Fruit fly (Drosophila melanogaster) whole organism, embryonic: ENCODE measurements around the gene CG31275.

Experiments used
- Antp ChIP-seq: fragments of 200-800 bp; sonication (Bioruptor generic); optimal IDR thresholded peaks from 3 replicates; lab custom pipeline; 2016; ENCODE audit warnings: missing biosample characterization, missing genetic modification characterization
- BEAF-32 ChIP-seq: fragments of 200-800 bp; sonication (Bioruptor generic); optimal IDR thresholded peaks from 3 replicates; lab custom pipeline; 2017; ENCODE audit warnings: missing biosample characterization, missing genetic modification characterization, mild to moderate bottlenecking, moderate library complexity, missing genetic modification reagents
- CG10209 ChIP-seq: fragments of 200-800 bp; sonication (Bioruptor generic); optimal IDR thresholded peaks from 3 replicates; lab custom pipeline; 2017; ENCODE audit warnings: missing biosample characterization, mild to moderate bottlenecking, missing genetic modification characterization, missing genetic modification reagents
- CG10462 ChIP-seq: fragments of 200-800 bp; sonication (Bioruptor generic); optimal IDR thresholded peaks from 2 replicates; lab custom pipeline; 2016; ENCODE audit warnings: missing biosample characterization, missing genetic modification characterization
- CG11723 ChIP-seq: fragments of 200-800 bp; sonication (Bioruptor generic); optimal IDR thresholded peaks from 2 replicates; lab custom pipeline; 2017; ENCODE audit warnings: missing biosample characterization, mild to moderate bottlenecking, missing genetic modification characterization
- CG12071 ChIP-seq: fragments of 200-800 bp; sonication (Bioruptor generic); optimal IDR thresholded peaks from 3 replicates; lab custom pipeline; 2018; ENCODE audit warnings: missing biosample characterization, mild to moderate bottlenecking, missing genetic modification characterization
- CG12155 ChIP-seq: fragments of 200-800 bp; sonication (Bioruptor generic); optimal IDR thresholded peaks from 3 replicates; lab custom pipeline; 2016; ENCODE audit warnings: missing biosample characterization, missing genetic modification characterization
- CG12659 ChIP-seq: fragments of 200-800 bp; sonication (Bioruptor generic); optimal IDR thresholded peaks from 3 replicates; lab custom pipeline; 2017; ENCODE audit warnings: mild to moderate bottlenecking, missing biosample characterization, missing genetic modification reagents, missing genetic modification characterization
- CG13424 ChIP-seq: fragments of 200-800 bp; sonication (Bioruptor generic); optimal IDR thresholded peaks from 2 replicates; lab custom pipeline; 2019; ENCODE audit warnings: missing biosample characterization, mild to moderate bottlenecking, missing genetic modification characterization, moderate library complexity
- CG17359 ChIP-seq: fragments of 200-800 bp; sonication (Bioruptor generic); optimal IDR thresholded peaks from 3 replicates; lab custom pipeline; 2018; ENCODE audit warnings: missing biosample characterization, mild to moderate bottlenecking, missing genetic modification characterization, moderate library complexity
- CG17385 ChIP-seq: fragments of 200-800 bp; sonication (Bioruptor generic); optimal IDR thresholded peaks from 3 replicates; lab custom pipeline; 2018; ENCODE audit warnings: missing biosample characterization, mild to moderate bottlenecking, missing genetic modification characterization
- CG30403 ChIP-seq: fragments of 200-800 bp; sonication (Bioruptor generic); optimal IDR thresholded peaks from 3 replicates; lab custom pipeline; 2016; ENCODE audit warnings: missing biosample characterization, missing genetic modification characterization
- CG30431 ChIP-seq: fragments of 200-800 bp; sonication (Bioruptor generic); optimal IDR thresholded peaks from 2 replicates; lab custom pipeline; 2017; ENCODE audit warnings: missing biosample characterization, missing genetic modification characterization
- CG3281 ChIP-seq: fragments of 200-800 bp; sonication (Bioruptor generic); optimal IDR thresholded peaks from 3 replicates; lab custom pipeline; 2017; ENCODE audit warnings: missing biosample characterization, mild to moderate bottlenecking, missing genetic modification characterization
- CG33213 ChIP-seq: fragments of 200-800 bp; sonication (Bioruptor generic); optimal IDR thresholded peaks from 3 replicates; lab custom pipeline; 2016; ENCODE audit warnings: missing biosample characterization, missing genetic modification characterization
- CG4360 ChIP-seq: fragments of 200-800 bp; sonication (Bioruptor generic); IDR thresholded peaks from 2 replicates; pipeline ENCODE4 v1.3.6; 2022; ENCODE audit warnings: missing biosample characterization, missing genetic modification characterization
- CG4404 ChIP-seq: fragments of 200-800 bp; sonication (Bioruptor generic); IDR thresholded peaks from 2 replicates; pipeline ENCODE4 v1.3.6; 2022; ENCODE audit warnings: missing biosample characterization, missing genetic modification characterization
- CG5245 ChIP-seq: fragments of 200-800 bp; sonication (Bioruptor generic); optimal IDR thresholded peaks from 3 replicates; lab custom pipeline; 2016; ENCODE audit warnings: missing biosample characterization, missing genetic modification characterization
- CG6689 ChIP-seq: fragments of 200-800 bp; sonication (Bioruptor generic); IDR thresholded peaks from 2 replicates; pipeline ENCODE4 v1.3.6; 2022; ENCODE audit warnings: missing biosample characterization, missing genetic modification characterization
- CG7556 ChIP-seq: fragments of 200-800 bp; sonication (Bioruptor generic); optimal IDR thresholded peaks from 2 replicates; lab custom pipeline; 2017; ENCODE audit warnings: missing biosample characterization, mild to moderate bottlenecking, missing genetic modification characterization
- Chrac-16 ChIP-seq: fragments of 200-800 bp; sonication (Bioruptor generic); optimal IDR thresholded peaks from 3 replicates; lab custom pipeline; 2016; ENCODE audit warnings: missing biosample characterization, missing genetic modification characterization
- H15 ChIP-seq: fragments of 200-800 bp; sonication (Bioruptor generic); IDR thresholded peaks from 3 replicates; pipeline ENCODE4 v1.3.6; 2022; ENCODE audit warnings: missing biosample characterization, missing genetic modification characterization
- H2.0 ChIP-seq: fragments of 200-800 bp; sonication (Bioruptor generic); IDR thresholded peaks from 2 replicates; pipeline ENCODE4 v1.3.6; 2022; ENCODE audit warnings: missing biosample characterization, missing genetic modification characterization
- Hmx ChIP-seq: fragments of 200-800 bp; sonication (Bioruptor generic); optimal IDR thresholded peaks from 2 replicates; lab custom pipeline; 2016; ENCODE audit warnings: missing biosample characterization, missing genetic modification characterization
- MBD-R2 ChIP-seq: fragments of 200-800 bp; sonication (Bioruptor generic); IDR thresholded peaks from 2 replicates; pipeline ENCODE4 v1.3.6; 2022; ENCODE audit warnings: missing biosample characterization, missing genetic modification characterization
- Mrtf ChIP-seq: fragments of 200-800 bp; sonication (Bioruptor generic); IDR thresholded peaks from 3 replicates; pipeline ENCODE4 v1.3.6; 2022; ENCODE audit warnings: missing biosample characterization, missing genetic modification characterization
- NC2β ChIP-seq: fragments of 200-800 bp; sonication (Bioruptor generic); optimal IDR thresholded peaks from 2 replicates; lab custom pipeline; 2016; ENCODE audit warnings: missing biosample characterization, missing genetic modification characterization
- Six4 ChIP-seq: fragments of 200-800 bp; sonication (Bioruptor generic); optimal IDR thresholded peaks from 2 replicates; lab custom pipeline; 2016; ENCODE audit warnings: missing biosample characterization, missing genetic modification characterization
- Sry-β ChIP-seq: fragments of 200-800 bp; sonication (Bioruptor generic); optimal IDR thresholded peaks from 2 replicates; lab custom pipeline; 2018; ENCODE audit warnings: missing biosample characterization, mild to moderate bottlenecking, missing genetic modification characterization, moderate library complexity
- Tbp ChIP-seq: fragments of >200 bp; optimal IDR thresholded peaks from 2 replicates; lab custom pipeline; 2018; ENCODE audit warnings: missing biosample characterization, missing genetic modification characterization
- ab ChIP-seq: fragments of 200-800 bp; sonication (Bioruptor generic); optimal IDR thresholded peaks from 2 replicates; lab custom pipeline; 2016; ENCODE audit warnings: missing biosample characterization, missing genetic modification characterization
- abd-A ChIP-seq: fragments of 200-800 bp; sonication (Bioruptor generic); optimal IDR thresholded peaks from 3 replicates; lab custom pipeline; 2019; ENCODE audit warnings: missing biosample characterization, mild to moderate bottlenecking, missing genetic modification characterization, moderate library complexity
- ap ChIP-seq: fragments of 200-800 bp; sonication (Bioruptor generic); IDR thresholded peaks from 2 replicates; pipeline ENCODE4 v1.3.6; 2022; ENCODE audit warnings: missing biosample characterization, missing genetic modification characterization
- ase ChIP-seq: fragments of 200-800 bp; sonication (Bioruptor generic); IDR thresholded peaks from 3 replicates; pipeline ENCODE4 v1.3.6; 2022; ENCODE audit warnings: missing biosample characterization, missing genetic modification characterization
- bcd ChIP-seq: fragments of 200-800 bp; sonication (Bioruptor generic); optimal IDR thresholded peaks from 2 replicates; lab custom pipeline; 2017; ENCODE audit warnings: missing biosample characterization, mild to moderate bottlenecking, missing genetic modification characterization
- corto ChIP-seq: fragments of 200-800 bp; sonication (Bioruptor generic); optimal IDR thresholded peaks from 2 replicates; lab custom pipeline; 2016; ENCODE audit warnings: missing biosample characterization, mild to moderate bottlenecking, missing genetic modification characterization, moderate library complexity
- crp ChIP-seq, 2 experiments: fragments of 200-800 bp; sonication (Bioruptor generic); optimal IDR thresholded peaks; 2 replicates in 1 of 2; 3 replicates in 1 of 2; lab custom pipeline; 2017; ENCODE audit warnings: missing biosample characterization in 2 of 2, missing genetic modification characterization in 2 of 2, mild to moderate bottlenecking in 1 of 2, moderate library complexity in 1 of 2
- dati ChIP-seq: fragments of 200-800 bp; sonication (Bioruptor generic); IDR thresholded peaks from 2 replicates; pipeline ENCODE4 v1.3.6; 2022; ENCODE audit warnings: missing biosample characterization, missing genetic modification characterization
- dm ChIP-seq: fragments of 200-800 bp; sonication (Bioruptor generic); optimal IDR thresholded peaks from 3 replicates; lab custom pipeline; 2016; ENCODE audit warnings: missing biosample characterization, missing genetic modification characterization
- eve ChIP-seq, 2 experiments: fragments of >200 bp; optimal IDR thresholded peaks; 2 replicates each; lab custom pipeline; 2017; ENCODE audit warnings: missing biosample characterization in 2 of 2, missing genetic modification characterization in 2 of 2
- fd102C ChIP-seq: fragments of 200-800 bp; sonication (Bioruptor generic); optimal IDR thresholded peaks from 2 replicates; lab custom pipeline; 2018; ENCODE audit warnings: missing biosample characterization, mild to moderate bottlenecking, missing genetic modification characterization, moderate library complexity
- fd3F ChIP-seq: fragments of 200-800 bp; sonication (Bioruptor generic); optimal IDR thresholded peaks from 2 replicates; lab custom pipeline; 2018; ENCODE audit warnings: missing biosample characterization, mild to moderate bottlenecking, missing genetic modification characterization, moderate library complexity
- h ChIP-seq: fragments of >200 bp; optimal IDR thresholded peaks from 2 replicates; lab custom pipeline; 2017
- knrl ChIP-seq: fragments of 200-800 bp; sonication (Bioruptor generic); IDR thresholded peaks from 3 replicates; pipeline ENCODE4 v1.3.6; 2022; ENCODE audit warnings: missing biosample characterization, missing genetic modification characterization; ENCODE audit not compliant: partially characterized antibody
- nerfin-1 ChIP-seq: fragments of 200-800 bp; sonication (Bioruptor generic); optimal IDR thresholded peaks from 3 replicates; lab custom pipeline; 2019; ENCODE audit warnings: missing biosample characterization, mild to moderate bottlenecking, missing genetic modification characterization, moderate library complexity
- otp ChIP-seq: fragments of 200-800 bp; sonication (Bioruptor generic); IDR thresholded peaks from 3 replicates; pipeline ENCODE4, ENCODE4 v1.3.6; 2022; ENCODE audit warnings: missing biosample characterization, missing genetic modification characterization
- pho ChIP-seq: fragments of 200-800 bp; sonication (Bioruptor generic); optimal IDR thresholded peaks from 2 replicates; lab custom pipeline; 2016; ENCODE audit warnings: missing biosample characterization, missing genetic modification characterization
- seq ChIP-seq: fragments of 200-800 bp; sonication (Bioruptor generic); IDR thresholded peaks from 2 replicates; pipeline ENCODE4 v1.3.6; 2022; ENCODE audit warnings: missing biosample characterization, missing genetic modification characterization
- sima ChIP-seq: fragments of 200-800 bp; sonication (Bioruptor generic); optimal IDR thresholded peaks from 2 replicates; lab custom pipeline; 2016; ENCODE audit warnings: missing biosample characterization, missing genetic modification characterization
- stc ChIP-seq: fragments of 200-800 bp; sonication (Bioruptor generic); IDR thresholded peaks from 2 replicates; pipeline ENCODE4 v1.3.6; 2022; ENCODE audit warnings: missing biosample characterization, missing genetic modification characterization
- tgo ChIP-seq: fragments of 200-800 bp; sonication (Bioruptor generic); IDR thresholded peaks from 3 replicates; pipeline ENCODE4 v1.3.6; 2022; ENCODE audit warnings: missing biosample characterization, missing genetic modification characterization
- tio ChIP-seq: fragments of 200-800 bp; sonication (Bioruptor generic); optimal IDR thresholded peaks from 2 replicates; lab custom pipeline; 2017; ENCODE audit warnings: missing biosample characterization, missing genetic modification characterization, inconsistent platforms

The CG31275 gene

DNA sequence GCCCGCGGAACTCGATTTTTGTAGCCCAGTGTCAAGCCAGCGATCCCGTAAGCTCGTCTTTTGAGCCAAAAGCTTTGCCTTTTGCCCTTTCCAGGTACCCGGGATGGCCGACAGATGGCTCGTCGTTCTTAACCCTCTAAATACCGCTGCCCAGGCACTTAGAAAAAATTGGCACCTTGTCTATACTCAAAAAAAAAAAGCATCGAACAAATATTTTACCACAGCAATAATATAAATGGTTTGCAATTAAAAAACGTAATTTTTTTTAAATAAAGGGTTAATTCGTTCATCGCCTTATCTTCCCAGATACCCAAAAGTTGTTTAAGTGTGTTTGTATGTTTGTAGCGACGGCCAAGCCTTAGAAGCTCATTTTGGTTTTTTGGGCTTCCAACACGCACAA, 46.9 kb downstream of the CG31275 start (continued):
- TF ChIP-seq CG4404 (GFP tag; lab: Robert Waterston, UW) (peak; percentile 42; the same call in 1 of the 2 replicates), nerfin-1 (no peak), dm (GFP tag; lab: Kevin White, UChicago) (no peak), otp (GFP tag; lab: Robert Waterston, UW) (peak; percentile 67; the same call in 2 of the 3 replicates), CG10462 (no peak), CG30431 (GFP tag; lab: Kevin White, UChicago) (peak; percentile 4), CG12659 (GFP tag; lab: Kevin White, UChicago) (peak; percentile 27), crp (GFP tag; optimal IDR thresholded peaks at IDR 0.05; lab: Kevin White, UChicago) (no peak), bcd (GFP tag; lab: Kevin White, UChicago) (peak; percentile 42), Chrac-16 (peak; percentile 30), h (no peak), CG30403 (GFP tag; lab: Kevin White, UChicago) (peak; percentile 56), Six4 (GFP tag; lab: Kevin White, UChicago) (peak; percentile 7), pho (GFP tag; lab: Kevin White, UChicago) (peak; percentile 15), NC2β (GFP tag; lab: Kevin White, UChicago) (peak; percentile 10), Sry-β (GFP tag; lab: Kevin White, UChicago) (no peak), ab (GFP tag; lab: Kevin White, UChicago) (no peak), H2.0 (no peak), seq (GFP tag; lab: Robert Waterston, UW) (peak; percentile 43; the same call in 1 of the 2 replicates), CG33213 (GFP tag; lab: Kevin White, UChicago) (peak; percentile 36), fd3F (peak; percentile 28), knrl (no peak), ase (peak; percentile 54; the same call in 1 of the 3 replicates), corto (no peak), tio (GFP tag; lab: Kevin White, UChicago) (peak; percentile 38), CG6689 (GFP tag; lab: Robert Waterston, UW) (peak; percentile 35; the same call in 1 of the 2 replicates), eve (GFP tag; optimal IDR thresholded peaks at IDR 0.05; lab: Kevin White, UChicago) (no peak), MBD-R2 (no peak; the same call in 1 of the 2 replicates), abd-A (no peak), tgo (peak; percentile 62), CG10209 (GFP tag; lab: Kevin White, UChicago) (peak; percentile 32), stc (GFP tag; lab: Robert Waterston, UW) (peak; percentile 40; the same call in 1 of the 2 replicates), CG3281 (GFP tag; lab: Kevin White, UChicago) (peak; percentile 5), Hmx (GFP tag; lab: Kevin White, UChicago) (no peak), CG5245 (GFP tag; lab: Kevin White, UChicago) (no peak), fd102C (GFP tag; lab: Kevin White, UChicago) (no peak), CG12071 (GFP tag; lab: Kevin White, UChicago) (no peak), CG7556 (peak; percentile 6), CG13424 (no peak), Tbp (no peak), CG17385 (GFP tag; lab: Kevin White, UChicago) (peak; percentile 29), Mrtf (GFP tag; lab: Robert Waterston, UW) (peak; percentile 50; the same call in 1 of the 3 replicates), CG17359 (peak; percentile 30), CG11723 (GFP tag; lab: Kevin White, UChicago) (no peak), sima (GFP tag; lab: Kevin White, UChicago) (no peak), CG12155 (GFP tag; lab: Kevin White, UChicago) (peak; percentile 0), H15 (GFP tag; lab: Robert Waterston, UW) (0 out of 3 replicates have a peak, but pooled peaks have one; percentile 33), CG4360 (GFP tag; lab: Robert Waterston, UW) (no peak), BEAF-32 (GFP tag; lab: Kevin White, UChicago) (no peak), dati (no peak), ap (GFP tag; lab: Robert Waterston, UW) (0 out of 2 replicates have a peak, but pooled peaks have one; percentile 20), Antp (GFP tag; lab: Kevin White, UChicago) (peak; percentile 30)
